Fruit fly (Drosophila melanogaster) whole organism, pupa: ENCODE results near the gene CG15390.

Experiments
- CG10348 ChIP-seq: fragments of 200-800 bp; sonication (Bioruptor generic); IDR thresholded peaks from 2 replicates; pipeline ENCODE4 v1.3.6; 2022; ENCODE audit warnings: missing biosample characterization, missing genetic modification characterization
- CG12605 ChIP-seq: fragments of 200-800 bp; sonication (Bioruptor generic); IDR thresholded peaks from 2 replicates; pipeline ENCODE4 v1.3.6; 2022; ENCODE audit warnings: missing biosample characterization, missing genetic modification characterization
- CG13204 ChIP-seq: fragments of 200-800 bp; sonication (Bioruptor generic); optimal IDR thresholded peaks from 2 replicates; lab custom pipeline; 2018; ENCODE audit warnings: missing biosample characterization, mild to moderate bottlenecking, missing genetic modification characterization, moderate library complexity
- CG14655 ChIP-seq: fragments of 200-800 bp; sonication (Bioruptor generic); optimal IDR thresholded peaks from 3 replicates; lab custom pipeline; 2017; ENCODE audit warnings: mild to moderate bottlenecking, missing biosample characterization, missing genetic modification reagents, missing genetic modification characterization
- CG4496 ChIP-seq: fragments of 200-800 bp; sonication (Bioruptor generic); IDR thresholded peaks from 3 replicates; pipeline ENCODE4 v1.3.6; 2022; ENCODE audit warnings: missing biosample characterization, missing genetic modification characterization
- CG8159 ChIP-seq: fragments of 200-800 bp; sonication (Bioruptor generic); optimal IDR thresholded peaks from 3 replicates; lab custom pipeline; 2018; ENCODE audit warnings: missing biosample characterization, mild to moderate bottlenecking, missing genetic modification characterization, moderate library complexity
- CG8301 ChIP-seq: fragments of 200-800 bp; sonication (Bioruptor generic); optimal IDR thresholded peaks from 2 replicates; lab custom pipeline; 2018; ENCODE audit warnings: missing biosample characterization, mild to moderate bottlenecking, missing genetic modification characterization
- D1 ChIP-seq: fragments of 200-800 bp; sonication (Bioruptor generic); optimal IDR thresholded peaks from 2 replicates; lab custom pipeline; 2018; ENCODE audit warnings: missing biosample characterization, mild to moderate bottlenecking, missing genetic modification characterization, moderate library complexity
- EcR ChIP-seq: fragments of 200-800 bp; sonication (Bioruptor generic); optimal IDR thresholded peaks from 3 replicates; lab custom pipeline; 2019; ENCODE audit warnings: missing biosample characterization, missing genetic modification characterization, mild to moderate bottlenecking, moderate library complexity, missing genetic modification reagents
- Pif1A ChIP-seq: fragments of 200-800 bp; sonication (Bioruptor generic); optimal IDR thresholded peaks from 3 replicates; lab custom pipeline; 2016; ENCODE audit warnings: missing biosample characterization, missing genetic modification characterization
- Pif1B ChIP-seq: fragments of 200-800 bp; sonication (Bioruptor generic); optimal IDR thresholded peaks from 3 replicates; lab custom pipeline; 2016; ENCODE audit warnings: missing biosample characterization, missing genetic modification characterization
- gl ChIP-seq: fragments of 200-800 bp; sonication (Bioruptor generic); optimal IDR thresholded peaks from 2 replicates; lab custom pipeline; 2018; ENCODE audit warnings: missing biosample characterization, mild to moderate bottlenecking, missing genetic modification characterization

- TF ChIP-seq CG13204: no peak
- no peak for TF ChIP-seq CG14655 (GFP tag; lab: Kevin White, UChicago)
- no peak for TF ChIP-seq EcR (GFP tag; lab: Kevin White, UChicago)
- TF ChIP-seq Pif1A (GFP tag; lab: Kevin White, UChicago): no peak
- TF ChIP-seq Pif1B (GFP tag; lab: Kevin White, UChicago): no peak
- TF ChIP-seq CG8159 (tag; lab: Kevin White, UChicago): no peak
- no peak for TF ChIP-seq CG4496 (GFP tag; lab: Robert Waterston, UW)
- TF ChIP-seq CG8301: no peak
- no peak for TF ChIP-seq gl (tag; lab: Kevin White, UChicago)
- no peak for TF ChIP-seq CG10348 (GFP tag; lab: Robert Waterston, UW)
- TF ChIP-seq D1 (tag; lab: Kevin White, UChicago): no peak
- TF ChIP-seq CG12605 (GFP tag; lab: Robert Waterston, UW): no peak
Measured at dm6 chr2L:2398459-2398858, 23.9 kb downstream of the CG15390 start.
